Fruit fly (Drosophila melanogaster): Measurements from ENCODE around the gene Serinc.

Serinc gene

DNA sequence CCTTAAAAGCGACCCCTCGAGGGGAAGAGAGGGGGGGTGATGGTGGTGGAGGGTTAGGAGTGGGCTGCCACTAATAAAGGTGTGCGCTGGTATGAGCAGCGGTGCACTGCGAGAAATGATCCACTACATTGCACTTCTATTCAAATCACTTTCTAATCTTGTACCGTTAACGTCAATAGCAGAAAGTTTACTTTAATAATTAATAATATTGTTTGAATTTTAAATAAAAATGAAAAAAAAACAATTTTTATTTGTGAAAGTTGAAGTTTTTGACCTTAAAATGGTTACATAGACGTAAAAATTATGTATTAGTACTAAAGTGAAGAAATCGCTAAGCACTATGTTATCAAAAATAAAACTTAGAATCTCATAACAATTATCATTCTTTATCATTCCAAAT, 19.6 kb upstream of the Serinc start (continued):
- TF ChIP-seq CG17361 (GFP tag; IDR thresholded peaks at IDR 0.05) (peak; percentile 61; the same call in 2 of the 3 replicates), Pdp1 (GFP tag; optimal IDR thresholded peaks at IDR 0.05) (no peak), Camta (GFP tag; optimal IDR thresholded peaks at IDR 0.05) (no peak), ash1 (GFP tag; optimal IDR thresholded peaks at IDR 0.05) (no peak), seq (GFP tag; IDR thresholded peaks at IDR 0.05) (no peak), fd3F (GFP tag; optimal IDR thresholded peaks at IDR 0.05) (no peak), dpn (GFP tag; optimal IDR thresholded peaks at IDR 0.05) (no peak), CG12659 (GFP tag; optimal IDR thresholded peaks at IDR 0.05) (peak; percentile 9), CG7556 (GFP tag; optimal IDR thresholded peaks at IDR 0.05) (peak; percentile 22), Oli (tag; optimal IDR thresholded peaks at IDR 0.05) (peak; percentile 3), CG12391 (tag; optimal IDR thresholded peaks at IDR 0.05) (peak; percentile 3), vfl (GFP tag; optimal IDR thresholded peaks at IDR 0.05) (no peak), lmd (GFP tag; IDR thresholded peaks at IDR 0.05) (0 out of 2 replicates have a peak, but pooled peaks have one; percentile 24), Sox100B (GFP tag; optimal IDR thresholded peaks at IDR 0.05) (peak; percentile 29), sisA (GFP tag; IDR thresholded peaks at IDR 0.05) (0 out of 2 replicates have a peak, but pooled peaks have one; percentile 7), CG17612 (GFP tag; IDR thresholded peaks at IDR 0.05) (peak; percentile 50; the same call in 1 of the 2 replicates), bigmax (GFP tag; optimal IDR thresholded peaks at IDR 0.05) (no peak), D19A (tag; optimal IDR thresholded peaks at IDR 0.05) (no peak), Fer3 (tag; optimal IDR thresholded peaks at IDR 0.05) (peak; percentile 0), CG15269 (tag; optimal IDR thresholded peaks at IDR 0.05) (peak; percentile 51), jigr1 (GFP tag; IDR thresholded peaks at IDR 0.05) (no peak), CG32772 (GFP tag; IDR thresholded peaks at IDR 0.05) (0 out of 2 replicates have a peak, but pooled peaks have one; percentile 29), CG12219 (GFP tag; optimal IDR thresholded peaks at IDR 0.05) (no peak), Bteb2 (GFP tag; optimal IDR thresholded peaks at IDR 0.05) (no peak), grau (tag; optimal IDR thresholded peaks at IDR 0.05) (peak; percentile 41), row (GFP tag; IDR thresholded peaks at IDR 0.05) (0 out of 3 replicates have a peak, but pooled peaks have one; percentile 12), Spps (tag; optimal IDR thresholded peaks at IDR 0.05) (no peak), bsh (GFP tag; optimal IDR thresholded peaks at IDR 0.05) (peak in 1 of 2 experiments; percentile 9), CG9817 (tag; optimal IDR thresholded peaks at IDR 0.05) (no peak), Hand (GFP tag; optimal IDR thresholded peaks at IDR 0.05) (no peak), dmrt99B (tag; optimal IDR thresholded peaks at IDR 0.05) (peak; percentile 45), CG30403 (GFP tag; optimal IDR thresholded peaks at IDR 0.05) (peak; percentile 21), CG10267 (tag; optimal IDR thresholded peaks at IDR 0.05) (peak; percentile 1), Ptx1 (GFP tag; IDR thresholded peaks at IDR 0.05) (0 out of 2 replicates have a peak, but pooled peaks have one; percentile 22), phol (tag; optimal IDR thresholded peaks at IDR 0.05) (peak; percentile 61), fd96Cb (tag; optimal IDR thresholded peaks at IDR 0.05) (peak; percentile 12), CG11504 (tag; optimal IDR thresholded peaks at IDR 0.05) (peak; percentile 60), CG9727 (GFP tag; optimal IDR thresholded peaks at IDR 0.05) (peak; percentile 30), Dll (GFP tag; IDR thresholded peaks at IDR 0.05; ENCODE audit: partially characterized antibody) (no peak), klu (GFP tag; IDR thresholded peaks at IDR 0.05) (no peak), br (optimal IDR thresholded peaks at IDR 0.05) (no peak), CG2712 (tag; optimal IDR thresholded peaks at IDR 0.05) (peak; percentile 27), CG10979 (tag; optimal IDR thresholded peaks at IDR 0.05) (peak; percentile 37), chinmo (GFP tag; IDR thresholded peaks at IDR 0.05; ENCODE audit: partially characterized antibody) (no peak), trem (tag; optimal IDR thresholded peaks at IDR 0.05) (peak; percentile 10), tap (tag; optimal IDR thresholded peaks at IDR 0.05) (no peak), Blimp-1 (GFP tag; optimal IDR thresholded peaks at IDR 0.05) (peak; percentile 5)

Measured in whole organism, embryonic.